Fruit fly (Drosophila melanogaster) whole organism, embryonic: ENCODE data around the gene AANATL7.

ENCODE experiments used
- Atf6 ChIP-seq: fragments of 200-800 bp; sonication (Bioruptor generic); IDR thresholded peaks from 2 replicates; pipeline ENCODE4 v1.3.6; 2022; ENCODE audit warnings: missing biosample characterization, missing genetic modification characterization
- Blimp-1 ChIP-seq: fragments of 200-800 bp; sonication (Bioruptor generic); optimal IDR thresholded peaks from 3 replicates; lab custom pipeline; 2018; ENCODE audit warnings: missing biosample characterization, missing genetic modification characterization, mild to moderate bottlenecking, moderate library complexity, missing genetic modification reagents
- BtbVII ChIP-seq: fragments of 200-800 bp; sonication (Bioruptor generic); optimal IDR thresholded peaks from 3 replicates; lab custom pipeline; 2017; ENCODE audit warnings: missing biosample characterization, mild to moderate bottlenecking, missing genetic modification characterization
- CG10565 ChIP-seq: fragments of 200-800 bp; sonication (Bioruptor generic); optimal IDR thresholded peaks from 3 replicates; lab custom pipeline; 2016; ENCODE audit warnings: missing biosample characterization, mild to moderate bottlenecking, missing genetic modification characterization
- CG11085 ChIP-seq: fragments of 200-800 bp; sonication (Bioruptor generic); IDR thresholded peaks from 2 replicates; pipeline ENCODE4 v1.3.6; 2022; ENCODE audit warnings: missing biosample characterization, missing genetic modification characterization
- CG11247 ChIP-seq: fragments of 200-800 bp; sonication (Bioruptor generic); IDR thresholded peaks from 2 replicates; pipeline ENCODE4 v1.3.6; 2022; ENCODE audit warnings: missing biosample characterization, missing genetic modification characterization
- CG11456 ChIP-seq: fragments of 200-800 bp; sonication (Bioruptor generic); IDR thresholded peaks from 3 replicates; pipeline ENCODE4 v1.3.6; 2022; ENCODE audit warnings: missing biosample characterization, missing genetic modification characterization
- CG13287 ChIP-seq: fragments of 200-800 bp; sonication (Bioruptor generic); IDR thresholded peaks from 2 replicates; pipeline ENCODE4 v1.3.6; 2022; ENCODE audit warnings: missing biosample characterization, missing genetic modification characterization; ENCODE audit not compliant: partially characterized antibody
- CG13296 ChIP-seq: fragments of 200-800 bp; sonication (Bioruptor generic); optimal IDR thresholded peaks from 3 replicates; lab custom pipeline; 2018; ENCODE audit warnings: missing biosample characterization, mild to moderate bottlenecking, missing genetic modification characterization
- CG14441 ChIP-seq: fragments of 200-800 bp; sonication (Bioruptor generic); IDR thresholded peaks from 2 replicates; pipeline ENCODE4 v1.3.6; 2022; ENCODE audit warnings: missing biosample characterization, missing genetic modification characterization
- CG1647 ChIP-seq: fragments of 200-800 bp; sonication (Bioruptor generic); optimal IDR thresholded peaks from 3 replicates; lab custom pipeline; 2016; ENCODE audit warnings: missing biosample characterization, missing genetic modification characterization
- CG1792 ChIP-seq: fragments of 200-800 bp; sonication (Bioruptor generic); optimal IDR thresholded peaks from 2 replicates; lab custom pipeline; 2016; ENCODE audit warnings: missing biosample characterization, missing genetic modification characterization
- CG2875 ChIP-seq: fragments of 200-800 bp; sonication (Bioruptor generic); optimal IDR thresholded peaks from 2 replicates; lab custom pipeline; 2017; ENCODE audit warnings: missing biosample characterization, mild to moderate bottlenecking, missing genetic modification characterization, missing genetic modification reagents
- CG31388 ChIP-seq: fragments of 200-800 bp; sonication (Bioruptor generic); optimal IDR thresholded peaks from 2 replicates; lab custom pipeline; 2016; ENCODE audit warnings: missing biosample characterization, missing genetic modification characterization
- CG34376 ChIP-seq: fragments of 200-800 bp; sonication (Bioruptor generic); optimal IDR thresholded peaks from 2 replicates; lab custom pipeline; 2018; ENCODE audit warnings: missing biosample characterization, mild to moderate bottlenecking, missing genetic modification characterization
- CG5953 ChIP-seq: fragments of 200-800 bp; sonication (Bioruptor generic); IDR thresholded peaks from 2 replicates; pipeline ENCODE4 v1.3.6; 2022; ENCODE audit warnings: missing biosample characterization, missing genetic modification characterization
- CG6272 ChIP-seq: fragments of 200-800 bp; sonication (Bioruptor generic); IDR thresholded peaks from 2 replicates; pipeline ENCODE4 v1.3.6; 2022; ENCODE audit warnings: missing biosample characterization, missing genetic modification characterization
- CG6791 ChIP-seq: fragments of 200-800 bp; sonication (Bioruptor generic); IDR thresholded peaks from 3 replicates; pipeline ENCODE4 v1.3.6; 2022; ENCODE audit warnings: missing biosample characterization, missing genetic modification characterization; ENCODE audit not compliant: partially characterized antibody
- CG8359 ChIP-seq: fragments of 200-800 bp; sonication (Bioruptor generic); optimal IDR thresholded peaks from 2 replicates; lab custom pipeline; 2017; ENCODE audit warnings: missing biosample characterization, mild to moderate bottlenecking, missing genetic modification characterization, borderline replicate concordance
- CG8944 ChIP-seq: fragments of 200-800 bp; sonication (Bioruptor generic); optimal IDR thresholded peaks from 3 replicates; lab custom pipeline; 2016; ENCODE audit warnings: missing biosample characterization, missing genetic modification characterization
- CG9727 ChIP-seq: fragments of 200-800 bp; sonication (Bioruptor generic); optimal IDR thresholded peaks from 3 replicates; lab custom pipeline; 2017; ENCODE audit warnings: missing biosample characterization, mild to moderate bottlenecking, missing genetic modification characterization
- CG9797 ChIP-seq: fragments of 200-800 bp; sonication (Bioruptor generic); optimal IDR thresholded peaks from 3 replicates; lab custom pipeline; 2018; ENCODE audit warnings: missing biosample characterization, mild to moderate bottlenecking, missing genetic modification characterization
- Dek ChIP-seq: fragments of 200-800 bp; sonication (Bioruptor generic); optimal IDR thresholded peaks from 3 replicates; lab custom pipeline; 2019; ENCODE audit warnings: missing biosample characterization, mild to moderate bottlenecking, missing genetic modification characterization, moderate library complexity
- Eip74EF ChIP-seq, 2 experiments: fragments of 200-800 bp in 1 of 2; fragments of >200 bp in 1 of 2; sonication (Bioruptor generic) in 1 of 2; optimal IDR thresholded peaks; 2 replicates each; lab custom pipeline; 2017 to 2019; ENCODE audit warnings: missing biosample characterization in 2 of 2, missing genetic modification characterization in 2 of 2, mild to moderate bottlenecking in 1 of 2, moderate library complexity in 1 of 2
- Fer1 ChIP-seq: fragments of 200-800 bp; sonication (Bioruptor generic); optimal IDR thresholded peaks from 2 replicates; lab custom pipeline; 2017; ENCODE audit warnings: missing biosample characterization, mild to moderate bottlenecking, missing genetic modification characterization
- Fer2 ChIP-seq: fragments of 200-800 bp; sonication (Bioruptor generic); optimal IDR thresholded peaks from 2 replicates; lab custom pipeline; 2018; ENCODE audit warnings: missing biosample characterization, mild to moderate bottlenecking, missing genetic modification characterization, moderate library complexity
- Gsc ChIP-seq: fragments of 200-800 bp; sonication (Bioruptor generic); IDR thresholded peaks from 2 replicates; pipeline ENCODE4 v1.3.6; 2022; ENCODE audit warnings: missing biosample characterization, missing genetic modification characterization
- Lpt ChIP-seq: fragments of >200 bp; optimal IDR thresholded peaks from 2 replicates; lab custom pipeline; 2018; ENCODE audit warnings: missing biosample characterization, missing genetic modification characterization
- MBD-R2 ChIP-seq: fragments of 200-800 bp; sonication (Bioruptor generic); IDR thresholded peaks from 2 replicates; pipeline ENCODE4 v1.3.6; 2022; ENCODE audit warnings: missing biosample characterization, missing genetic modification characterization
- ase ChIP-seq: fragments of 200-800 bp; sonication (Bioruptor generic); IDR thresholded peaks from 3 replicates; pipeline ENCODE4 v1.3.6; 2022; ENCODE audit warnings: missing biosample characterization, missing genetic modification characterization
- az2 ChIP-seq: fragments of 200-800 bp; sonication (Bioruptor generic); optimal IDR thresholded peaks from 3 replicates; lab custom pipeline; 2016; ENCODE audit warnings: missing biosample characterization, missing genetic modification characterization
- bab2 ChIP-seq: fragments of 200-800 bp; sonication (Bioruptor generic); optimal IDR thresholded peaks from 2 replicates; lab custom pipeline; 2016; ENCODE audit warnings: missing biosample characterization, missing genetic modification characterization
- bcd ChIP-seq: fragments of 200-800 bp; sonication (Bioruptor generic); optimal IDR thresholded peaks from 2 replicates; lab custom pipeline; 2017; ENCODE audit warnings: missing biosample characterization, mild to moderate bottlenecking, missing genetic modification characterization
- cwo ChIP-seq: fragments of 200-800 bp; sonication (Bioruptor generic); optimal IDR thresholded peaks from 3 replicates; lab custom pipeline; 2017; ENCODE audit warnings: missing biosample characterization, missing genetic modification characterization, mild to moderate bottlenecking, moderate library complexity, missing genetic modification reagents
- dimm ChIP-seq: fragments of 200-800 bp; sonication (Bioruptor generic); IDR thresholded peaks from 2 replicates; pipeline ENCODE4 v1.3.6; 2022; ENCODE audit warnings: missing biosample characterization, missing genetic modification characterization
- gfzf ChIP-seq: fragments of 200-800 bp; sonication (Bioruptor generic); optimal IDR thresholded peaks from 2 replicates; lab custom pipeline; 2016; ENCODE audit warnings: missing biosample characterization, mild to moderate bottlenecking, missing genetic modification characterization, moderate library complexity
- gt ChIP-seq: fragments of 200-800 bp; sonication (Bioruptor generic); IDR thresholded peaks from 2 replicates; pipeline ENCODE4 v1.3.6; 2022; ENCODE audit warnings: missing biosample characterization, missing genetic modification characterization
- knrl ChIP-seq: fragments of 200-800 bp; sonication (Bioruptor generic); IDR thresholded peaks from 3 replicates; pipeline ENCODE4 v1.3.6; 2022; ENCODE audit warnings: missing biosample characterization, missing genetic modification characterization; ENCODE audit not compliant: partially characterized antibody
- lab ChIP-seq: fragments of 200-800 bp; sonication (Bioruptor generic); optimal IDR thresholded peaks from 3 replicates; lab custom pipeline; 2017; ENCODE audit warnings: missing biosample characterization, missing genetic modification characterization, mild to moderate bottlenecking, moderate library complexity, missing genetic modification reagents
- luna ChIP-seq: fragments of 200-800 bp; sonication (Bioruptor generic); optimal IDR thresholded peaks from 2 replicates; lab custom pipeline; 2016; ENCODE audit warnings: missing biosample characterization, missing genetic modification characterization
- nerfin-1 ChIP-seq: fragments of 200-800 bp; sonication (Bioruptor generic); optimal IDR thresholded peaks from 3 replicates; lab custom pipeline; 2019; ENCODE audit warnings: missing biosample characterization, mild to moderate bottlenecking, missing genetic modification characterization, moderate library complexity
- pan ChIP-seq, 4 experiments: fragments of >200 bp in 3 of 4; fragments of 200-800 bp in 1 of 4; sonication (Bioruptor generic) in 1 of 4; optimal IDR thresholded peaks in 3 of 4; IDR thresholded peaks in 1 of 4; 2 replicates each; pipeline versions ENCODE4 v1.3.6 to Lab custom; 2017 to 2022; ENCODE audit warnings: missing biosample characterization in 2 of 4, missing genetic modification characterization in 2 of 4, mixed read lengths in 1 of 4
- scrt ChIP-seq: fragments of 200-800 bp; sonication (Bioruptor generic); optimal IDR thresholded peaks from 2 replicates; lab custom pipeline; 2018; ENCODE audit warnings: missing biosample characterization, mild to moderate bottlenecking, missing genetic modification characterization, moderate library complexity
- sens ChIP-seq: fragments of 200-800 bp; sonication (Bioruptor generic); peaks from one replicate; lab custom pipeline; 2016; ENCODE audit warnings: missing biosample characterization, missing genetic modification characterization
- tna ChIP-seq: fragments of 200-800 bp; sonication (Bioruptor generic); IDR thresholded peaks from 2 replicates; pipeline ENCODE4 v1.3.6; 2022; ENCODE audit warnings: missing biosample characterization, missing genetic modification characterization; ENCODE audit not compliant: partially characterized antibody
- trem ChIP-seq: fragments of 200-800 bp; optimal IDR thresholded peaks from 3 replicates; lab custom pipeline; 2019; ENCODE audit warnings: missing biosample characterization, mild to moderate bottlenecking, missing genetic modification characterization, moderate library complexity
- tup ChIP-seq: fragments of 200-800 bp; sonication (Bioruptor generic); optimal IDR thresholded peaks from 2 replicates; lab custom pipeline; 2016; ENCODE audit warnings: missing biosample characterization, mild to moderate bottlenecking, missing genetic modification characterization, moderate library complexity
- unpg ChIP-seq: fragments of 200-800 bp; sonication (Bioruptor generic); optimal IDR thresholded peaks from 3 replicates; lab custom pipeline; 2018; ENCODE audit warnings: missing biosample characterization, mild to moderate bottlenecking, missing genetic modification characterization, moderate library complexity
- zf30C ChIP-seq: fragments of 200-800 bp; sonication (Bioruptor generic); optimal IDR thresholded peaks from 3 replicates; lab custom pipeline; 2018; ENCODE audit warnings: missing biosample characterization, mild to moderate bottlenecking, missing genetic modification characterization

Gene AANATL7

dm6 chrX:2593753-2594096 lies 13.0 kb downstream of the AANATL7 start (continued):
- peak; percentile 96 for TF ChIP-seq Atf6 (GFP tag; lab: Robert Waterston, UW)
- TF ChIP-seq bcd, result peak; percentile 92
- TF ChIP-seq CG9727 (GFP tag; lab: Kevin White, UChicago), result peak; percentile 87
- TF ChIP-seq Lpt (GFP tag; lab: Kevin White, UChicago), result no peak
- peak; percentile 47 for TF ChIP-seq CG10565 (GFP tag; lab: Kevin White, UChicago)
- TF ChIP-seq Fer1, result peak; percentile 95
- peak; percentile 89 for TF ChIP-seq CG1792 (GFP tag; lab: Kevin White, UChicago)
- peak; percentile 96 for TF ChIP-seq CG14441 (GFP tag; lab: Robert Waterston, UW)
- peak; percentile 66 for TF ChIP-seq gt (GFP tag; lab: Robert Waterston, UW)
- peak; percentile 87 for TF ChIP-seq az2 (GFP tag; lab: Kevin White, UChicago)
- peak; percentile 93 for TF ChIP-seq BtbVII
- TF ChIP-seq Fer2 (tag; lab: Kevin White, UChicago), result peak; percentile 52
- peak; percentile 91 for TF ChIP-seq CG34376 (GFP tag; lab: Kevin White, UChicago)
- TF ChIP-seq ase (GFP tag; lab: Robert Waterston, UW), result peak; percentile 88
- peak; percentile 89 for TF ChIP-seq unpg (GFP tag; lab: Kevin White, UChicago)
- TF ChIP-seq dimm, result peak; percentile 79
- TF ChIP-seq bab2 (GFP tag; lab: Kevin White, UChicago), result peak; percentile 90
- TF ChIP-seq lab (GFP tag; lab: Kevin White, UChicago), result peak; percentile 97
- TF ChIP-seq zf30C (GFP tag; lab: Kevin White, UChicago), result no peak
- peak; percentile 89 for TF ChIP-seq Dek
- peak; percentile 86 for TF ChIP-seq CG1647 (GFP tag; lab: Kevin White, UChicago)
- peak; percentile 62 for TF ChIP-seq CG2875
- TF ChIP-seq knrl (GFP tag; lab: Robert Waterston, UW), result no peak
- TF ChIP-seq CG6791, result no peak
- TF ChIP-seq Blimp-1, result peak; percentile 83
- TF ChIP-seq CG31388 (GFP tag; lab: Kevin White, UChicago), result peak; percentile 85
- TF ChIP-seq CG13296 (GFP tag; lab: Kevin White, UChicago), result peak; percentile 86

- TF ChIP-seq CG9797 (GFP tag; lab: Kevin White, UChicago) (peak; percentile 14), lab (GFP tag; lab: Kevin White, UChicago) (no peak), trem (peak; percentile 33), tna (peak; percentile 79), CG5953 (GFP tag; lab: Robert Waterston, UW) (no peak), sens (peak; percentile 86), tup (GFP tag; lab: Kevin White, UChicago) (no peak), pan (optimal IDR thresholded peaks at IDR 0.05; lab: Kevin White, UChicago) (no peak), pan (GFP tag; optimal IDR thresholded peaks at IDR 0.05 in 1 of 2, IDR thresholded peaks at IDR 0.05 in 1 of 2) (no peak), CG8359 (no peak), CG8944 (GFP tag; lab: Kevin White, UChicago) (peak; percentile 2), Gsc (GFP tag; lab: Robert Waterston, UW) (no peak), scrt (GFP tag; lab: Kevin White, UChicago) (no peak), luna (GFP tag; lab: Kevin White, UChicago) (no peak), CG11456 (GFP tag; lab: Robert Waterston, UW) (0 out of 3 replicates have a peak, but pooled peaks have one; percentile 14), Eip74EF (GFP tag; optimal IDR thresholded peaks at IDR 0.05; lab: Kevin White, UChicago) (no peak), CG13287 (peak; percentile 69), CG11247 (GFP tag; lab: Robert Waterston, UW) (no peak), CG6272 (peak; percentile 26; the same call in 1 of the 2 replicates), cwo (no peak), MBD-R2 (GFP tag; lab: Robert Waterston, UW) (peak; percentile 65), nerfin-1 (no peak), CG9727 (GFP tag; lab: Kevin White, UChicago) (peak; percentile 13), gfzf (GFP tag; lab: Kevin White, UChicago) (peak; percentile 20), CG11085 (no peak)
Observed at dm6 chrX:2603851-2604505, 23.2 kb downstream of the AANATL7 start, which contains the start of the genes Klp3A and Zw10. Gene Klp3A (minus strand): TSS chrX:2604052. Gene Zw10 (plus strand): TSS chrX:2604197.
